Worm (Caenorhabditis elegans): ENCODE data around the gene Y6E2A.10.

- TF ChIP-seq nfya-1 (tag; optimal IDR thresholded peaks at IDR 0.05; ENCODE audit: borderline replicate concordance, insufficient read depth) (no peak), ztf-3 (GFP tag; optimal IDR thresholded peaks at IDR 0.05) (no peak), dpl-1 (GFP tag; optimal IDR thresholded peaks at IDR 0.05) (no peak)
Observed at ce11 chrV:15707982-15708381, 22.4 kb downstream of the Y6E2A.10 start.

Data from whole organism, young adult.